Fruit fly (Drosophila melanogaster) whole organism, embryonic: Measurements from ENCODE around the gene Fst.

ENCODE experiments used
- Bgb ChIP-seq: fragments of 200-800 bp; sonication (Bioruptor generic); IDR thresholded peaks from 2 replicates; pipeline ENCODE4 v1.3.6; 2022; ENCODE audit warnings: missing biosample characterization, missing genetic modification characterization; ENCODE audit not compliant: partially characterized antibody
- CG1024 ChIP-seq: fragments of 200-800 bp; sonication (Bioruptor generic); IDR thresholded peaks from 2 replicates; pipeline ENCODE4 v1.3.6; 2022; ENCODE audit warnings: missing biosample characterization, missing genetic modification characterization
- CG14050 ChIP-seq: fragments of 200-800 bp; sonication (Bioruptor generic); IDR thresholded peaks from 3 replicates; pipeline ENCODE4 v1.3.6; 2022; ENCODE audit warnings: missing biosample characterization, missing genetic modification characterization
- CG16779 ChIP-seq: fragments of 200-800 bp; sonication (Bioruptor generic); IDR thresholded peaks from 2 replicates; pipeline ENCODE4 v1.3.6; 2022; ENCODE audit warnings: missing biosample characterization, missing genetic modification characterization
- CG18619 ChIP-seq: fragments of 200-800 bp; sonication (Bioruptor generic); optimal IDR thresholded peaks from 3 replicates; lab custom pipeline; 2017; ENCODE audit warnings: missing biosample characterization, mild to moderate bottlenecking, missing genetic modification characterization
- CG2712 ChIP-seq: fragments of 200-800 bp; optimal IDR thresholded peaks from 3 replicates; lab custom pipeline; 2019; ENCODE audit warnings: missing biosample characterization, mild to moderate bottlenecking, missing genetic modification characterization, moderate library complexity
- CG3065 ChIP-seq: fragments of 200-800 bp; sonication (Bioruptor generic); optimal IDR thresholded peaks from 2 replicates; lab custom pipeline; 2016; ENCODE audit warnings: missing biosample characterization, missing genetic modification characterization
- CG32772 ChIP-seq: fragments of 200-800 bp; sonication (Bioruptor generic); IDR thresholded peaks from 2 replicates; pipeline ENCODE4 v1.3.6; 2022; ENCODE audit warnings: missing biosample characterization, missing genetic modification characterization
- CG42726 ChIP-seq: fragments of 200-800 bp; sonication (Bioruptor generic); IDR thresholded peaks from 2 replicates; pipeline ENCODE4 v1.3.6; 2022; ENCODE audit warnings: missing biosample characterization, missing genetic modification characterization; ENCODE audit not compliant: partially characterized antibody
- CG7271 ChIP-seq: fragments of 200-800 bp; sonication (Bioruptor generic); optimal IDR thresholded peaks from 2 replicates; lab custom pipeline; 2018; ENCODE audit warnings: missing biosample characterization, mild to moderate bottlenecking, missing genetic modification characterization, moderate library complexity
- CG7786 ChIP-seq: fragments of 200-800 bp; sonication (Bioruptor generic); optimal IDR thresholded peaks from 2 replicates; lab custom pipeline; 2016; ENCODE audit warnings: missing biosample characterization, missing genetic modification characterization
- CG8281 ChIP-seq: fragments of 200-800 bp; sonication (Bioruptor generic); optimal IDR thresholded peaks from 2 replicates; lab custom pipeline; 2018; ENCODE audit warnings: missing biosample characterization, mild to moderate bottlenecking, missing genetic modification characterization, moderate library complexity
- CG8359 ChIP-seq: fragments of 200-800 bp; sonication (Bioruptor generic); optimal IDR thresholded peaks from 2 replicates; lab custom pipeline; 2017; ENCODE audit warnings: missing biosample characterization, mild to moderate bottlenecking, missing genetic modification characterization, borderline replicate concordance
- CG8388 ChIP-seq: fragments of 200-800 bp; sonication (Bioruptor generic); optimal IDR thresholded peaks from 2 replicates; lab custom pipeline; 2019; ENCODE audit warnings: missing biosample characterization, mild to moderate bottlenecking, missing genetic modification characterization, moderate library complexity
- CG8944 ChIP-seq: fragments of 200-800 bp; sonication (Bioruptor generic); optimal IDR thresholded peaks from 3 replicates; lab custom pipeline; 2016; ENCODE audit warnings: missing biosample characterization, missing genetic modification characterization
- Chrac-16 ChIP-seq: fragments of 200-800 bp; sonication (Bioruptor generic); optimal IDR thresholded peaks from 3 replicates; lab custom pipeline; 2016; ENCODE audit warnings: missing biosample characterization, missing genetic modification characterization
- CrebB ChIP-seq: fragments of 200-800 bp; sonication (Bioruptor generic); optimal IDR thresholded peaks from 3 replicates; lab custom pipeline; 2018; ENCODE audit warnings: missing biosample characterization, mild to moderate bottlenecking, missing genetic modification characterization
- Dad ChIP-seq: fragments of 200-800 bp; sonication (Bioruptor generic); optimal IDR thresholded peaks from 3 replicates; lab custom pipeline; 2016; ENCODE audit warnings: missing biosample characterization, missing genetic modification characterization
- Fer3 ChIP-seq: fragments of 200-800 bp; sonication (Bioruptor generic); optimal IDR thresholded peaks from 2 replicates; lab custom pipeline; 2018; ENCODE audit warnings: missing biosample characterization, mild to moderate bottlenecking, missing genetic modification characterization, moderate library complexity
- GATAe ChIP-seq: fragments of 200-800 bp; sonication (Bioruptor generic); conservative IDR thresholded peaks from 2 replicates; pipeline ENCODE4 v1.3.6; 2022; ENCODE audit warnings: missing biosample characterization, missing genetic modification characterization
- H15 ChIP-seq: fragments of 200-800 bp; sonication (Bioruptor generic); IDR thresholded peaks from 3 replicates; pipeline ENCODE4 v1.3.6; 2022; ENCODE audit warnings: missing biosample characterization, missing genetic modification characterization
- HLH54F ChIP-seq: fragments of 200-800 bp; sonication (Bioruptor generic); optimal IDR thresholded peaks from 3 replicates; lab custom pipeline; 2016; ENCODE audit warnings: missing biosample characterization, missing genetic modification characterization
- Hmx ChIP-seq: fragments of 200-800 bp; sonication (Bioruptor generic); optimal IDR thresholded peaks from 2 replicates; lab custom pipeline; 2016; ENCODE audit warnings: missing biosample characterization, missing genetic modification characterization
- Lhr ChIP-seq: fragments of 200-800 bp; sonication (Bioruptor generic); optimal IDR thresholded peaks from 3 replicates; lab custom pipeline; 2017; ENCODE audit warnings: mild to moderate bottlenecking, missing biosample characterization, missing genetic modification reagents, missing genetic modification characterization
- Oaz ChIP-seq: fragments of 200-800 bp; sonication (Bioruptor generic); IDR thresholded peaks from 2 replicates; pipeline ENCODE4 v1.3.6; 2022; ENCODE audit warnings: missing biosample characterization, missing genetic modification characterization
- Oli ChIP-seq: fragments of 200-800 bp; sonication (Bioruptor generic); optimal IDR thresholded peaks from 2 replicates; lab custom pipeline; 2018; ENCODE audit warnings: missing biosample characterization, mild to moderate bottlenecking, missing genetic modification characterization, moderate library complexity
- PHDP ChIP-seq: fragments of 200-800 bp; sonication (Bioruptor generic); optimal IDR thresholded peaks from 3 replicates; lab custom pipeline; 2018; ENCODE audit warnings: missing biosample characterization, mild to moderate bottlenecking, missing genetic modification characterization, moderate library complexity
- Rx ChIP-seq: fragments of 200-800 bp; sonication (Bioruptor generic); IDR thresholded peaks from 2 replicates; pipeline ENCODE4 v1.3.6; 2022; ENCODE audit warnings: missing biosample characterization, missing genetic modification characterization
- Sin3A ChIP-seq: fragments of >200 bp; optimal IDR thresholded peaks from 2 replicates; lab custom pipeline; 2018
- Spps ChIP-seq: fragments of 200-800 bp; sonication (Bioruptor generic); optimal IDR thresholded peaks from 2 replicates; lab custom pipeline; 2018; ENCODE audit warnings: missing biosample characterization, mild to moderate bottlenecking, missing genetic modification characterization
- Vsx1 ChIP-seq: fragments of 200-800 bp; sonication (Bioruptor generic); optimal IDR thresholded peaks from 2 replicates; lab custom pipeline; 2017; ENCODE audit warnings: missing biosample characterization, mild to moderate bottlenecking, missing genetic modification characterization, missing genetic modification reagents
- YL-1 ChIP-seq: fragments of 200-800 bp; sonication (Bioruptor generic); optimal IDR thresholded peaks from 3 replicates; lab custom pipeline; 2017; ENCODE audit warnings: missing biosample characterization, mild to moderate bottlenecking, missing genetic modification characterization
- ac ChIP-seq: fragments of 200-800 bp; sonication (Bioruptor generic); optimal IDR thresholded peaks from 3 replicates; lab custom pipeline; 2017; ENCODE audit warnings: missing biosample characterization, mild to moderate bottlenecking, missing genetic modification characterization
- br ChIP-seq: fragments of >200 bp; optimal IDR thresholded peaks from 2 replicates; lab custom pipeline; 2017
- gsb-n ChIP-seq: fragments of 200-800 bp; sonication (Bioruptor generic); optimal IDR thresholded peaks from 3 replicates; lab custom pipeline; 2018; ENCODE audit warnings: missing biosample characterization, mild to moderate bottlenecking, missing genetic modification characterization
- jumu ChIP-seq: fragments of 200-800 bp; sonication (Bioruptor generic); optimal IDR thresholded peaks from 3 replicates; lab custom pipeline; 2016; ENCODE audit warnings: missing biosample characterization, missing genetic modification characterization
- kah ChIP-seq: fragments of 200-800 bp; sonication (Bioruptor generic); optimal IDR thresholded peaks from 2 replicates; lab custom pipeline; 2018; ENCODE audit warnings: missing biosample characterization, mild to moderate bottlenecking, missing genetic modification characterization
- klu ChIP-seq: fragments of 200-800 bp; sonication (Bioruptor generic); IDR thresholded peaks from 2 replicates; pipeline ENCODE4 v1.3.6; 2022; ENCODE audit warnings: missing biosample characterization, missing genetic modification characterization
- lov ChIP-seq, 2 experiments: fragments of 200-800 bp in 1 of 2; fragments of >200 bp in 1 of 2; sonication (Bioruptor generic) in 1 of 2; IDR thresholded peaks in 1 of 2; optimal IDR thresholded peaks in 1 of 2; 2 replicates in 1 of 2; 3 replicates in 1 of 2; pipeline versions ENCODE4 v1.3.6 to Lab custom; 2017 to 2022; ENCODE audit warnings: missing biosample characterization in 1 of 2, missing genetic modification characterization in 1 of 2
- maf-S ChIP-seq: fragments of 200-800 bp; sonication (Bioruptor generic); optimal IDR thresholded peaks from 2 replicates; lab custom pipeline; 2016; ENCODE audit warnings: missing biosample characterization, missing genetic modification characterization
- mam ChIP-seq: fragments of 200-800 bp; sonication (Bioruptor generic); optimal IDR thresholded peaks from 3 replicates; lab custom pipeline; 2016; ENCODE audit warnings: missing biosample characterization, missing genetic modification characterization
- org-1 ChIP-seq: fragments of 200-800 bp; sonication (Bioruptor generic); optimal IDR thresholded peaks from 2 replicates; lab custom pipeline; 2017; ENCODE audit warnings: missing biosample characterization, missing genetic modification characterization
- phol ChIP-seq: fragments of 200-800 bp; sonication (Bioruptor generic); optimal IDR thresholded peaks from 3 replicates; lab custom pipeline; 2018; ENCODE audit warnings: missing biosample characterization, mild to moderate bottlenecking, missing genetic modification characterization, moderate library complexity
- psq ChIP-seq: fragments of 200-800 bp; sonication (Bioruptor generic); optimal IDR thresholded peaks from 2 replicates; lab custom pipeline; 2017; ENCODE audit warnings: missing biosample characterization, missing genetic modification characterization
- sd ChIP-seq: fragments of 200-800 bp; sonication (Bioruptor generic); optimal IDR thresholded peaks from 3 replicates; lab custom pipeline; 2018; ENCODE audit warnings: missing biosample characterization, mild to moderate bottlenecking, missing genetic modification characterization, moderate library complexity
- slou ChIP-seq: fragments of 200-800 bp; sonication (Bioruptor generic); optimal IDR thresholded peaks from 3 replicates; lab custom pipeline; 2016; ENCODE audit warnings: missing biosample characterization, missing genetic modification characterization
- sug ChIP-seq: fragments of 200-800 bp; optimal IDR thresholded peaks from 2 replicates; lab custom pipeline; 2019; ENCODE audit warnings: missing biosample characterization, mild to moderate bottlenecking, missing genetic modification characterization, moderate library complexity
- toy ChIP-seq: fragments of 200-800 bp; sonication (Bioruptor generic); IDR thresholded peaks from 2 replicates; pipeline ENCODE4 v1.3.6; 2022; ENCODE audit warnings: missing biosample characterization, missing genetic modification characterization
- unpg ChIP-seq: fragments of 200-800 bp; sonication (Bioruptor generic); optimal IDR thresholded peaks from 3 replicates; lab custom pipeline; 2018; ENCODE audit warnings: missing biosample characterization, mild to moderate bottlenecking, missing genetic modification characterization, moderate library complexity
- vvl ChIP-seq: fragments of 200-800 bp; sonication (Bioruptor generic); IDR thresholded peaks from 2 replicates; pipeline ENCODE4 v1.3.6; 2022; ENCODE audit warnings: missing biosample characterization, missing genetic modification characterization
- wdn ChIP-seq: fragments of 200-800 bp; sonication (Bioruptor generic); IDR thresholded peaks from 2 replicates; pipeline ENCODE4 v1.3.6; 2022; ENCODE audit warnings: missing biosample characterization, missing genetic modification characterization
- zfh1 ChIP-seq: fragments of 200-800 bp; sonication (Bioruptor generic); IDR thresholded peaks from 3 replicates; pipeline ENCODE4 v1.3.6; 2022; ENCODE audit warnings: missing biosample characterization, missing genetic modification characterization

Gene Fst

DNA sequence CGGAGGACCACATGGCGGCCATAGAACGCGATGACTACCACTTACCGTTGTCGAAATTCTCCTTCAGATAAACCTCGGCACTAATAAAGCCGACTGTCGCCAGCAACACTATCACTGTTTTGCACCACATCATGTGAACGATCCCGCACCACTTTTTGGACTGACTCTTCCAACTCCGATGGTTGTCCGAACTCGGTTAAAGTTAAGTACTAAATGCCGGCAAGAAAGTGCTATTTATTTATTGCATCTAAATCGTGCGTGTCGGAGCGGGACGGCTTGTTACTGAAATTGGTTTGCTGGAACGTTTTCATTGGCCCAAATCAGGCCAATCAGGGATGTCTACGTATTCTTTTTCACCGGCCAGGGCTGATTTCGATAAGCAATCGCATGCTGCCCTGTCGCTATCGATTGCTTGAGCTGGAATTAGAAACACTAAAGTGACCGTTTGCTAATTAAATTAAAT lies 15.3 kb downstream of the Fst start, which contains the start of gene Calr (continued):
- TF ChIP-seq klu (GFP tag; lab: Robert Waterston, UW) = no peak
- peak; percentile 53 for TF ChIP-seq CG2712
- TF ChIP-seq Bgb (GFP tag; lab: Robert Waterston, UW) = no peak
- no peak for TF ChIP-seq br (lab: Kevin White, UChicago)
- no peak for TF ChIP-seq Oli (tag; lab: Kevin White, UChicago)
- TF ChIP-seq CG8359 = no peak
- TF ChIP-seq jumu (GFP tag; lab: Kevin White, UChicago) = no peak
- peak; percentile 11 for TF ChIP-seq Sin3A (lab: Kevin White, UChicago)
- peak; percentile 38 for TF ChIP-seq Spps (tag; lab: Kevin White, UChicago)
- TF ChIP-seq kah = peak; percentile 68
- TF ChIP-seq vvl (GFP tag; lab: Robert Waterston, UW) = no peak
- TF ChIP-seq zfh1 (GFP tag; lab: Robert Waterston, UW) = no peak
- no peak for TF ChIP-seq CG3065 (GFP tag; lab: Kevin White, UChicago)
- peak; percentile 12 for TF ChIP-seq Fer3 (tag; lab: Kevin White, UChicago)
- peak; percentile 46 for TF ChIP-seq CG7271 (tag; lab: Kevin White, UChicago)
- TF ChIP-seq lov (optimal IDR thresholded peaks at IDR 0.05; lab: Kevin White, UChicago) = no peak
- no peak for TF ChIP-seq lov (GFP tag; IDR thresholded peaks at IDR 0.05; lab: Robert Waterston, UW)
- peak; percentile 35 for TF ChIP-seq sug (tag; lab: Kevin White, UChicago)
- no peak for TF ChIP-seq CG42726
- peak; percentile 93 for TF ChIP-seq Lhr (GFP tag; lab: Kevin White, UChicago)
- no peak for TF ChIP-seq maf-S
- no peak for TF ChIP-seq CG32772 (GFP tag; lab: Robert Waterston, UW)
- no peak for TF ChIP-seq CG8944
- no peak for TF ChIP-seq CG14050 (GFP tag; lab: Robert Waterston, UW)
- TF ChIP-seq Chrac-16 = no peak
- TF ChIP-seq Dad (GFP tag; lab: Kevin White, UChicago) = peak; percentile 3
- peak; percentile 46 for TF ChIP-seq Vsx1 (GFP tag; lab: Kevin White, UChicago)
- TF ChIP-seq H15 (GFP tag; lab: Robert Waterston, UW) = no peak
- TF ChIP-seq Oaz (GFP tag; lab: Robert Waterston, UW) = no peak
- TF ChIP-seq sd (tag; lab: Kevin White, UChicago) = peak; percentile 64
- TF ChIP-seq CG8281 (tag; lab: Kevin White, UChicago) = no peak
- TF ChIP-seq Hmx (GFP tag; lab: Kevin White, UChicago) = no peak
- TF ChIP-seq org-1 (GFP tag; lab: Kevin White, UChicago) = peak; percentile 4
- TF ChIP-seq Rx (GFP tag; lab: Robert Waterston, UW) = no peak
- TF ChIP-seq PHDP (tag; lab: Kevin White, UChicago) = peak; percentile 30
- peak; percentile 14 for TF ChIP-seq CG8388 (GFP tag; lab: Kevin White, UChicago)
- TF ChIP-seq, all 482 proteins: peak for 169

DNA sequence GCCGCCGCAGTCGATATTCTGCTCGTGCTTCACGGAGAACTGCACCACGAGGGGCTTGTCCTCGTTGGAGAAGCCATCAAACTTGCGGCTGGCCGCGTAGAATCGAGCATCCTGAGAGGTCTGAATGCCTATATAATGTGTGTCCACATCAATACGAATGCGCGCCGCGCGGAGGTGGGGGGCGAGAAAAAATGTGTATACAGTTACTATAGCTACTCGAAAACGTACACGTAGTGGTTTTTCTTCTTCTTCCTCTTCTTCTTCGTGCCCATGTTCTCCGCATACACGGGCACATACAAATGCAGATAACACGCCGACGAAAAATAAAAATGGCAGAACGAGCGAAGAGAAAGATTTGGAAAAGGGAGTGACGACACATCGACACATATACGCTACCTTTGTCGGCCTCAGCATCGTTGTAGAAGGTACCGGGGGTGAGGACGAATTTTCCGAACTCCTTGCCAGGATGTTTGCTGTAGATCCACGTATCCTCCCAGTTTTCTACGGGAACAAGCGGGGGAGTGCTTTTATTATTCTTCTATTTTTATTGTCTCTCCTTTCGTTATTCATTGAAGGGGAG lies 15.8 kb downstream of the Fst start:
- TF ChIP-seq mam (GFP tag; lab: Kevin White, UChicago) = no peak
- peak; percentile 69 for TF ChIP-seq phol (tag; lab: Kevin White, UChicago)
- no peak for TF ChIP-seq toy (GFP tag; lab: Robert Waterston, UW)
- TF ChIP-seq YL-1 (GFP tag; lab: Kevin White, UChicago) = peak; percentile 86
- no peak for TF ChIP-seq ac (GFP tag; lab: Kevin White, UChicago)
- TF ChIP-seq vvl (GFP tag; lab: Robert Waterston, UW) = no peak
- TF ChIP-seq CrebB (tag; lab: Kevin White, UChicago) = no peak
- no peak for TF ChIP-seq unpg (GFP tag; lab: Kevin White, UChicago)
- TF ChIP-seq GATAe = no peak
- no peak for TF ChIP-seq gsb-n
- TF ChIP-seq CG18619 (GFP tag; lab: Kevin White, UChicago) = no peak
- TF ChIP-seq CG1024 = no peak
- peak; percentile 34 for TF ChIP-seq psq (GFP tag; lab: Kevin White, UChicago)
- no peak for TF ChIP-seq HLH54F
- TF ChIP-seq slou (GFP tag; lab: Kevin White, UChicago) = no peak
- TF ChIP-seq wdn (GFP tag; lab: Robert Waterston, UW) = no peak
- TF ChIP-seq CG16779 (GFP tag; lab: Robert Waterston, UW) = no peak
- TF ChIP-seq CG7786 (GFP tag; lab: Kevin White, UChicago) = peak; percentile 5
